Worm (Caenorhabditis elegans) whole organism, midembryonic: ENCODE measurements around the gene Y54G2A.12.
A peak's percentile ranks its signal among the peaks of the same experiment; 100 is the strongest.

Experiments
- T22C8.4 ChIP-seq: fragments of 200-800 bp; sonication (Bioruptor generic); IDR thresholded peaks from 2 replicates; pipeline ENCODE4 v1.3.6; 2022; ENCODE audit warnings: missing genetic modification characterization, missing compliant biosample characterization
- cog-1 ChIP-seq: sonication (generic microtip); optimal IDR thresholded peaks from 2 replicates; lab custom pipeline; 2016; ENCODE audit warnings: missing genetic modification characterization, missing compliant biosample characterization
- flt-1 ChIP-seq: fragments of 200-800 bp; sonication (Bioruptor generic); IDR thresholded peaks from 2 replicates; pipeline ENCODE4 v1.3.6; 2022; ENCODE audit warnings: missing genetic modification characterization, missing compliant biosample characterization
- klf-2 ChIP-seq: fragments of 200-800 bp; sonication (Bioruptor generic); conservative IDR thresholded peaks from 2 replicates; pipeline ENCODE4 v1.3.6; 2022; ENCODE audit warnings: missing genetic modification reagents, missing genetic modification characterization, missing compliant biosample characterization
- med-1 ChIP-seq: sonication (generic microtip); optimal IDR thresholded peaks from 2 replicates; lab custom pipeline; 2017; ENCODE audit warnings: missing genetic modification characterization, mild to moderate bottlenecking, missing compliant biosample characterization, antibody characterized with exemption, missing genetic modification reagents; ENCODE audit not compliant: insufficient read depth
- ref-1 ChIP-seq: fragments of 200-800 bp; sonication (Bioruptor generic); conservative IDR thresholded peaks from 2 replicates; pipeline ENCODE4 v1.3.6; 2022; ENCODE audit warnings: missing genetic modification reagents, missing genetic modification characterization, missing compliant biosample characterization
- tab-1 ChIP-seq: fragments of 200-800 bp; sonication (Bioruptor generic); IDR thresholded peaks from 2 replicates; pipeline ENCODE4 v1.3.6; 2022; ENCODE audit warnings: missing genetic modification characterization, missing compliant biosample characterization
- ztf-23 ChIP-seq: fragments of 200-800 bp; sonication (Bioruptor generic); IDR thresholded peaks from 2 replicates; pipeline ENCODE4 v1.3.6; 2022; ENCODE audit warnings: missing genetic modification reagents, missing genetic modification characterization, missing compliant biosample characterization
- ztf-29 ChIP-seq: fragments of 200-800 bp; sonication (Bioruptor generic); IDR thresholded peaks from 2 replicates; pipeline ENCODE4 v1.3.6; 2022; ENCODE audit warnings: missing genetic modification reagents, missing genetic modification characterization, missing compliant biosample characterization

The Y54G2A.12 gene

ce11 chrIV:2765048-2765708 is 17.5 kb downstream of the Y54G2A.12 start:
- TF ChIP-seq tab-1 (GFP tag; lab: Robert Waterston, UW) (no peak), med-1 (GFP tag; lab: Kevin White, UChicago) (no peak), T22C8.4 (no peak), klf-2 (GFP tag; lab: Robert Waterston, UW) (no peak), ztf-29 (GFP tag; lab: Robert Waterston, UW) (no peak), ref-1 (GFP tag; lab: Robert Waterston, UW) (no peak), cog-1 (tag; lab: Kevin White, UChicago) (no peak), flt-1 (GFP tag; lab: Robert Waterston, UW) (no peak)

- TF ChIP-seq tab-1 (GFP tag; lab: Robert Waterston, UW) (no peak), ztf-23 (GFP tag; lab: Robert Waterston, UW) (no peak), ref-1 (GFP tag; lab: Robert Waterston, UW) (no peak)
Observed at ce11 chrIV:2764160-2764559, 18.5 kb downstream of the Y54G2A.12 start.

ce11 chrIV:2762380-2762779 is 20.3 kb downstream of the Y54G2A.12 start, which contains the start of gene Y54G2A.77:
Y54G2A.77 (plus strand) TSS chrIV:2762680.
- TF ChIP-seq med-1 (GFP tag; lab: Kevin White, UChicago) (no peak), ztf-23 (GFP tag; lab: Robert Waterston, UW) (no peak), cog-1 (tag; lab: Kevin White, UChicago) (no peak), ztf-29 (GFP tag; lab: Robert Waterston, UW) (no peak), klf-2 (GFP tag; lab: Robert Waterston, UW) (no peak), flt-1 (GFP tag; lab: Robert Waterston, UW) (no peak), ref-1 (GFP tag; lab: Robert Waterston, UW) (no peak), tab-1 (GFP tag; lab: Robert Waterston, UW) (no peak)

- no peak for TF ChIP-seq med-1 (GFP tag; lab: Kevin White, UChicago)
- TF ChIP-seq flt-1 (GFP tag; lab: Robert Waterston, UW) = no peak
- TF ChIP-seq T22C8.4 = no peak
- no peak for TF ChIP-seq tab-1 (GFP tag; lab: Robert Waterston, UW)
- TF ChIP-seq ztf-23 (GFP tag; lab: Robert Waterston, UW) = no peak
Observed at ce11 chrIV:2761477-2761876, 21.2 kb downstream of the Y54G2A.12 start.

ce11 chrIV:2759163-2759562 is 23.5 kb downstream of the Y54G2A.12 start, which contains the start of gene Y54G2A.38:
Y54G2A.38 (plus strand) TSS chrIV:2759463.
- no peak for TF ChIP-seq flt-1 (GFP tag; lab: Robert Waterston, UW)
- TF ChIP-seq med-1 (GFP tag; lab: Kevin White, UChicago) = no peak

- TF ChIP-seq med-1 (GFP tag; lab: Kevin White, UChicago) (no peak), ztf-23 (GFP tag; lab: Robert Waterston, UW) (no peak), klf-2 (GFP tag; lab: Robert Waterston, UW) (no peak), T22C8.4 (no peak), ref-1 (GFP tag; lab: Robert Waterston, UW) (no peak), flt-1 (GFP tag; lab: Robert Waterston, UW) (no peak), ztf-29 (GFP tag; lab: Robert Waterston, UW) (no peak), cog-1 (tag; lab: Kevin White, UChicago) (no peak), tab-1 (GFP tag; lab: Robert Waterston, UW) (no peak)
Observed at ce11 chrIV:2758079-2758478, 24.6 kb downstream of the Y54G2A.12 start.

ce11 chrIV:2756073-2756472 is 26.6 kb downstream of the Y54G2A.12 start:
- peak; percentile 71 for TF ChIP-seq flt-1 (GFP tag; lab: Robert Waterston, UW)

ce11 chrIV:2753541-2753940 is 29.1 kb downstream of the Y54G2A.12 start:
- TF ChIP-seq med-1 (GFP tag; lab: Kevin White, UChicago) = no peak

- TF ChIP-seq klf-2 (GFP tag; lab: Robert Waterston, UW) = no peak
- no peak for TF ChIP-seq flt-1 (GFP tag; lab: Robert Waterston, UW)
- no peak for TF ChIP-seq tab-1 (GFP tag; lab: Robert Waterston, UW)
Observed at ce11 chrIV:2751568-2751967, 31.1 kb downstream of the Y54G2A.12 start, which contains the start of gene Y54G2A.41. Y54G2A.41 (plus strand) TSS chrIV:2751868.

ce11 chrIV:2750607-2751006 is 32.0 kb downstream of the Y54G2A.12 start:
- TF ChIP-seq ref-1 (GFP tag; lab: Robert Waterston, UW) (no peak), tab-1 (GFP tag; lab: Robert Waterston, UW) (no peak), T22C8.4 (no peak), klf-2 (GFP tag; lab: Robert Waterston, UW) (no peak), med-1 (GFP tag; lab: Kevin White, UChicago) (no peak), ztf-23 (GFP tag; lab: Robert Waterston, UW) (no peak), flt-1 (GFP tag; lab: Robert Waterston, UW) (no peak), cog-1 (tag; lab: Kevin White, UChicago) (no peak), ztf-29 (GFP tag; lab: Robert Waterston, UW) (no peak)
